Fruit fly (Drosophila melanogaster): ENCODE measurements around the gene PGS1.

The PGS1 gene

dm6 chr3R:18741844-18742187 lies 4.0 kb downstream of the PGS1 start (continued):
- TF ChIP-seq CG6765 (GFP tag; optimal IDR thresholded peaks at IDR 0.05) (no peak), kay (GFP tag; optimal IDR thresholded peaks at IDR 0.05) (peak; percentile 18), CG1529 (GFP tag; optimal IDR thresholded peaks at IDR 0.05) (no peak), Ptx1 (GFP tag; IDR thresholded peaks at IDR 0.05) (no peak), Med (GFP tag) (peak; percentile 79), GATAe (GFP tag; conservative IDR thresholded peaks at IDR 0.05) (0 out of 2 replicates have a peak, but pooled peaks have one; percentile 7), CG31388 (GFP tag; optimal IDR thresholded peaks at IDR 0.05) (no peak), sqz (GFP tag; optimal IDR thresholded peaks at IDR 0.05) (peak; percentile 15), sima (GFP tag; optimal IDR thresholded peaks at IDR 0.05) (peak; percentile 3), stwl (tag; optimal IDR thresholded peaks at IDR 0.05) (no peak), Ets65A (GFP tag) (peak; percentile 85), CG4282 (GFP tag; optimal IDR thresholded peaks at IDR 0.05) (no peak), CG12104 (GFP tag; optimal IDR thresholded peaks at IDR 0.05) (no peak), hbn (GFP tag; IDR thresholded peaks at IDR 0.05; ENCODE audit: partially characterized antibody) (no peak), CG7786 (GFP tag; optimal IDR thresholded peaks at IDR 0.05) (peak; percentile 44)

dm6 chr3R:18741027-18741843 lies 4.6 kb downstream of the PGS1 start:
- TF ChIP-seq pho (GFP tag; optimal IDR thresholded peaks at IDR 0.05) (peak; percentile 84), ttk (GFP tag; IDR thresholded peaks at IDR 0.05) (peak; percentile 95), CG12236 (GFP tag; optimal IDR thresholded peaks at IDR 0.05) (peak; percentile 58), Dll (GFP tag; IDR thresholded peaks at IDR 0.05; ENCODE audit: partially characterized antibody) (no peak), aop (GFP tag; IDR thresholded peaks at IDR 0.05) (peak; percentile 73), CG31388 (GFP tag; optimal IDR thresholded peaks at IDR 0.05) (peak; percentile 94), CG42726 (GFP tag; IDR thresholded peaks at IDR 0.05; ENCODE audit: partially characterized antibody) (no peak), dmrt11E (tag; optimal IDR thresholded peaks at IDR 0.05) (peak; percentile 88), ab (GFP tag; optimal IDR thresholded peaks at IDR 0.05) (peak; percentile 25), CG10366 (GFP tag; IDR thresholded peaks at IDR 0.05) (peak; percentile 97), CG7786 (GFP tag; optimal IDR thresholded peaks at IDR 0.05) (peak; percentile 86), CG17829 (tag; optimal IDR thresholded peaks at IDR 0.05) (peak; percentile 96), CG1792 (GFP tag; optimal IDR thresholded peaks at IDR 0.05) (peak; percentile 84), pfk (GFP tag; optimal IDR thresholded peaks at IDR 0.05) (peak; percentile 15), br (optimal IDR thresholded peaks at IDR 0.05) (no peak), Doc3 (GFP tag; IDR thresholded peaks at IDR 0.05; ENCODE audit: partially characterized antibody) (no peak), NK7.1 (GFP tag; optimal IDR thresholded peaks at IDR 0.05) (peak; percentile 72), kni (GFP tag; optimal IDR thresholded peaks at IDR 0.05) (peak; percentile 88), Meics (GFP tag; optimal IDR thresholded peaks at IDR 0.05) (peak; percentile 98), Spps (tag; optimal IDR thresholded peaks at IDR 0.05) (peak; percentile 93), Drgx (GFP tag; IDR thresholded peaks at IDR 0.05) (peak; percentile 92), so (GFP tag; IDR thresholded peaks at IDR 0.05) (peak; percentile 96), H15 (GFP tag; IDR thresholded peaks at IDR 0.05) (peak; percentile 97), B-H1 (GFP tag; IDR thresholded peaks at IDR 0.05) (peak; percentile 97), mam (GFP tag; optimal IDR thresholded peaks at IDR 0.05) (peak; percentile 89), pzg (GFP tag; optimal IDR thresholded peaks at IDR 0.05) (peak; percentile 14), CG8089 (GFP tag; optimal IDR thresholded peaks at IDR 0.05) (peak; percentile 52), CG6689 (GFP tag; IDR thresholded peaks at IDR 0.05) (peak; percentile 95), amos (GFP tag; IDR thresholded peaks at IDR 0.05; ENCODE audit: partially characterized antibody) (no peak), crc (GFP tag; optimal IDR thresholded peaks at IDR 0.05) (peak; percentile 69), NfI (GFP tag; optimal IDR thresholded peaks at IDR 0.05) (peak; percentile 96), CG4424 (GFP tag; optimal IDR thresholded peaks at IDR 0.05) (peak; percentile 98), CG16863 (GFP tag; optimal IDR thresholded peaks at IDR 0.05) (peak; percentile 74), zfh2 (GFP tag; optimal IDR thresholded peaks at IDR 0.05) (peak; percentile 89), Ptx1 (GFP tag; IDR thresholded peaks at IDR 0.05) (peak; percentile 96), CG13296 (GFP tag; optimal IDR thresholded peaks at IDR 0.05) (peak; percentile 97), CG7928 (GFP tag; optimal IDR thresholded peaks at IDR 0.05) (peak; percentile 79)
